Worm (Caenorhabditis elegans) whole organism, mixed stage, embryonic: ENCODE results near the gene F35A5.5.

Experiments used
- lin-13 ChIP-seq: fragments of 150-350 bp; optimal IDR thresholded peaks from 2 replicates; lab custom pipeline; 2014; ENCODE audit warnings: missing biosample characterization, missing genetic modification characterization
- mab-5 ChIP-seq: fragments of 150-350 bp; optimal IDR thresholded peaks from 2 replicates; lab custom pipeline; 2014; ENCODE audit warnings: missing biosample characterization, missing genetic modification characterization
- nhr-12 ChIP-seq: fragments of 150-350 bp; optimal IDR thresholded peaks from 2 replicates; lab custom pipeline; 2014; ENCODE audit warnings: missing biosample characterization, missing genetic modification characterization
- unc-62 ChIP-seq: fragments of 150-350 bp; optimal IDR thresholded peaks from 2 replicates; lab custom pipeline; 2014; ENCODE audit warnings: missing biosample characterization, missing genetic modification reagents, missing genetic modification characterization

DNA sequence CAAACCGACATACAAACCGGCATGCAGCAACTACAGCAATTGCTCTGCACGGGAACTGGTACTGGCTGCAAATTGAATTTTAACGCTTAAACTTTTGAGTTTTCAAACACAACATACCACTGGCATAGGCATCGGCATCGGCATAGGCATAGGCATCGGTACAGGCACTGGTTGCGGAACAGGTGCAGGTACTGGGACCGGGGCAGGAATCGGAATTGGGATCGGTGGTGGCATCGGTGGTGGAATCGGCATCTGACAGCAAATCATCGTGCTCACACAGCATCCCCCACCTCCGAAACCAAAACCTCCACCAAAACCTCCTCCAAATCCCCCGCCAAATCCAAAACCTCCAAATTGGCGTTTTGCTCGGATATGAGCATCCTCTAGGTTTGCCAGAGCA is 1.4 kb downstream of the F35A5.5 start:
- TF ChIP-seq mab-5 (tag; lab: Kevin White, UChicago) (no peak), unc-62 (GFP tag; lab: Kevin White, UChicago) (no peak), lin-13 (tag; lab: Kevin White, UChicago) (no peak), nhr-12 (tag; lab: Kevin White, UChicago) (no peak)
